Worm (Caenorhabditis elegans) whole organism, L3 larva: ENCODE data around the gene ZK673.1.

Experiments
- aly-2 ChIP-seq: fragments of 150-350 bp; optimal IDR thresholded peaks from 2 replicates; lab custom pipeline; 2014; ENCODE audit warnings: missing biosample characterization, missing genetic modification characterization
- ama-1 ChIP-seq: fragments of 150-350 bp; optimal IDR thresholded peaks from 2 replicates; lab custom pipeline; 2018
- ceh-16 ChIP-seq: sonication (generic microtip); optimal IDR thresholded peaks from 2 replicates; lab custom pipeline; 2017; ENCODE audit warnings: missing biosample characterization, missing genetic modification characterization
- ceh-28 ChIP-seq: fragments of 150-350 bp; optimal IDR thresholded peaks from 2 replicates; lab custom pipeline; 2014; ENCODE audit warnings: missing biosample characterization, missing genetic modification reagents, missing genetic modification characterization
- ceh-82 ChIP-seq: fragments of 150-350 bp; optimal IDR thresholded peaks from 2 replicates; lab custom pipeline; 2014; ENCODE audit warnings: missing biosample characterization, missing genetic modification characterization
- egl-27 ChIP-seq: sonication (generic microtip); optimal IDR thresholded peaks from 4 replicates; lab custom pipeline; 2017; ENCODE audit warnings: missing biosample characterization, missing genetic modification reagents, missing genetic modification characterization
- nfya-1 ChIP-seq: sonication (generic microtip); optimal IDR thresholded peaks from 2 replicates; lab custom pipeline; 2017; ENCODE audit warnings: missing genetic modification characterization, mild to moderate bottlenecking, missing compliant biosample characterization, antibody characterized with exemption, moderate library complexity; ENCODE audit not compliant: insufficient read depth
- nhr-77 ChIP-seq: fragments of 150-350 bp; optimal IDR thresholded peaks from 2 replicates; lab custom pipeline; 2014; ENCODE audit warnings: missing biosample characterization, missing genetic modification characterization
- pha-4 ChIP-seq: fragments of 150-350 bp; optimal IDR thresholded peaks from 2 replicates; lab custom pipeline; 2014; ENCODE audit warnings: missing biosample characterization, missing genetic modification reagents, missing genetic modification characterization
- unc-39 ChIP-seq: sonication (generic microtip); optimal IDR thresholded peaks from 4 replicates; lab custom pipeline; 2017; ENCODE audit warnings: missing biosample characterization, missing genetic modification characterization

- TF ChIP-seq ceh-28 (tag; lab: Kevin White, UChicago) (no peak), egl-27 (no peak), ceh-82 (tag; lab: Kevin White, UChicago) (no peak), ceh-16 (tag; lab: Kevin White, UChicago) (no peak), pha-4 (no peak), aly-2 (tag; lab: Kevin White, UChicago) (no peak), nfya-1 (tag; lab: Kevin White, UChicago) (no peak), unc-39 (tag; lab: Kevin White, UChicago) (no peak), nhr-77 (tag; lab: Kevin White, UChicago) (no peak), ama-1 (lab: Kevin White, UChicago) (no peak)
These were observed 18.3 kb downstream of the ZK673.1 start, which contains the start of gene ZK673.5 for ce11 chrII:10461207-10461606.
